Fruit fly (Drosophila melanogaster) whole organism, embryonic: ENCODE data around the gene Naa20A.

Experiments
- Atf3 ChIP-seq: fragments of 200-800 bp; sonication (Bioruptor generic); optimal IDR thresholded peaks from 3 replicates; lab custom pipeline; 2016; ENCODE audit warnings: missing biosample characterization, missing genetic modification characterization
- BtbVII ChIP-seq: fragments of 200-800 bp; sonication (Bioruptor generic); optimal IDR thresholded peaks from 3 replicates; lab custom pipeline; 2017; ENCODE audit warnings: missing biosample characterization, mild to moderate bottlenecking, missing genetic modification characterization
- CG10543 ChIP-seq: fragments of 200-800 bp; sonication (Bioruptor generic); optimal IDR thresholded peaks from 3 replicates; lab custom pipeline; 2017; ENCODE audit warnings: missing biosample characterization, mild to moderate bottlenecking, missing genetic modification characterization, moderate library complexity
- CG11247 ChIP-seq: fragments of 200-800 bp; sonication (Bioruptor generic); IDR thresholded peaks from 2 replicates; pipeline ENCODE4 v1.3.6; 2022; ENCODE audit warnings: missing biosample characterization, missing genetic modification characterization
- CG14050 ChIP-seq: fragments of 200-800 bp; sonication (Bioruptor generic); IDR thresholded peaks from 3 replicates; pipeline ENCODE4 v1.3.6; 2022; ENCODE audit warnings: missing biosample characterization, missing genetic modification characterization
- CG15514 ChIP-seq: fragments of 200-800 bp; sonication (Bioruptor generic); optimal IDR thresholded peaks from 3 replicates; lab custom pipeline; 2017; ENCODE audit warnings: missing biosample characterization, missing genetic modification characterization, mild to moderate bottlenecking, moderate library complexity, missing genetic modification reagents
- CG17361 ChIP-seq: fragments of 200-800 bp; sonication (Bioruptor generic); IDR thresholded peaks from 3 replicates; pipeline ENCODE4 v1.3.6; 2022; ENCODE audit warnings: missing biosample characterization, missing genetic modification characterization
- CG17568 ChIP-seq: fragments of 200-800 bp; sonication (Bioruptor generic); optimal IDR thresholded peaks from 2 replicates; lab custom pipeline; 2018; ENCODE audit warnings: missing biosample characterization, mild to moderate bottlenecking, missing genetic modification characterization, moderate library complexity
- CG2199 ChIP-seq: fragments of 200-800 bp; sonication (Bioruptor generic); IDR thresholded peaks from 3 replicates; pipeline ENCODE4 v1.3.6; 2022; ENCODE audit warnings: missing biosample characterization, missing genetic modification characterization
- CG31224 ChIP-seq: fragments of 200-800 bp; sonication (Bioruptor generic); IDR thresholded peaks from 2 replicates; pipeline ENCODE4 v1.3.6; 2022; ENCODE audit warnings: missing biosample characterization, missing genetic modification characterization
- CG32532 ChIP-seq: fragments of 200-800 bp; sonication (Bioruptor generic); IDR thresholded peaks from 2 replicates; pipeline ENCODE4 v1.3.6; 2022; ENCODE audit warnings: missing biosample characterization, missing genetic modification characterization
- CG4424 ChIP-seq: fragments of 200-800 bp; sonication (Bioruptor generic); optimal IDR thresholded peaks from 3 replicates; lab custom pipeline; 2016; ENCODE audit warnings: missing biosample characterization, missing genetic modification characterization
- CG4617 ChIP-seq: fragments of 200-800 bp; sonication (Bioruptor generic); optimal IDR thresholded peaks from 3 replicates; lab custom pipeline; 2016; ENCODE audit warnings: missing biosample characterization, missing genetic modification characterization, borderline replicate concordance
- CG5180 ChIP-seq: fragments of 200-800 bp; sonication (Bioruptor generic); optimal IDR thresholded peaks from 3 replicates; lab custom pipeline; 2017; ENCODE audit warnings: missing biosample characterization, missing genetic modification characterization, mild to moderate bottlenecking, moderate library complexity, missing genetic modification reagents
- CG6683 ChIP-seq: fragments of 200-800 bp; sonication (Bioruptor generic); optimal IDR thresholded peaks from 2 replicates; lab custom pipeline; 2017; ENCODE audit warnings: missing biosample characterization, mild to moderate bottlenecking, missing genetic modification characterization, missing genetic modification reagents
- CG7357 ChIP-seq: fragments of 200-800 bp; sonication (Bioruptor generic); IDR thresholded peaks from 3 replicates; pipeline ENCODE4 v1.3.6; 2022; ENCODE audit warnings: missing biosample characterization, missing genetic modification characterization
- CG7839 ChIP-seq: fragments of 200-800 bp; sonication (Bioruptor generic); optimal IDR thresholded peaks from 3 replicates; lab custom pipeline; 2018; ENCODE audit warnings: missing biosample characterization, mild to moderate bottlenecking, missing genetic modification characterization, moderate library complexity
- CG9797 ChIP-seq: fragments of 200-800 bp; sonication (Bioruptor generic); optimal IDR thresholded peaks from 3 replicates; lab custom pipeline; 2018; ENCODE audit warnings: missing biosample characterization, mild to moderate bottlenecking, missing genetic modification characterization
- CoRest ChIP-seq: fragments of 200-800 bp; sonication (Bioruptor generic); optimal IDR thresholded peaks from 3 replicates; lab custom pipeline; 2018; ENCODE audit warnings: missing biosample characterization, mild to moderate bottlenecking, missing genetic modification characterization, moderate library complexity
- Dfd ChIP-seq, 2 experiments: fragments of >200 bp; optimal IDR thresholded peaks; 2 replicates each; lab custom pipeline; 2017; ENCODE audit warnings: missing biosample characterization in 2 of 2, missing genetic modification characterization in 2 of 2
- Dll ChIP-seq: fragments of 200-800 bp; sonication (Bioruptor generic); IDR thresholded peaks from 4 replicates; pipeline ENCODE4 v1.3.6; 2022; ENCODE audit warnings: missing biosample characterization, missing genetic modification characterization; ENCODE audit not compliant: partially characterized antibody
- E2f2 ChIP-seq: fragments of 200-800 bp; sonication (Bioruptor generic); IDR thresholded peaks from 2 replicates; pipeline ENCODE4 v1.3.6; 2022; ENCODE audit warnings: missing biosample characterization, missing genetic modification characterization
- HmgZ ChIP-seq: fragments of 200-800 bp; sonication (Bioruptor generic); optimal IDR thresholded peaks from 2 replicates; lab custom pipeline; 2018; ENCODE audit warnings: missing biosample characterization, mild to moderate bottlenecking, missing genetic modification characterization
- Hmr ChIP-seq: fragments of 200-800 bp; sonication (Bioruptor generic); optimal IDR thresholded peaks from 3 replicates; lab custom pipeline; 2017; ENCODE audit warnings: mild to moderate bottlenecking, missing biosample characterization, missing genetic modification reagents, missing genetic modification characterization
- Lpt ChIP-seq: fragments of >200 bp; optimal IDR thresholded peaks from 2 replicates; lab custom pipeline; 2018; ENCODE audit warnings: missing biosample characterization, missing genetic modification characterization
- MESR4 ChIP-seq: fragments of 200-800 bp; sonication (Bioruptor generic); optimal IDR thresholded peaks from 2 replicates; lab custom pipeline; 2018; ENCODE audit warnings: missing biosample characterization, mild to moderate bottlenecking, missing genetic modification characterization, moderate library complexity
- Mes4 ChIP-seq: fragments of 200-800 bp; sonication (Bioruptor generic); optimal IDR thresholded peaks from 2 replicates; lab custom pipeline; 2016; ENCODE audit warnings: missing biosample characterization, missing genetic modification characterization
- NK7.1 ChIP-seq: fragments of 200-800 bp; sonication (Bioruptor generic); optimal IDR thresholded peaks from 3 replicates; lab custom pipeline; 2016; ENCODE audit warnings: missing biosample characterization, missing genetic modification characterization
- Ssrp ChIP-seq: fragments of 200-800 bp; sonication (Bioruptor generic); optimal IDR thresholded peaks from 2 replicates; lab custom pipeline; 2018; ENCODE audit warnings: missing biosample characterization, mild to moderate bottlenecking, missing genetic modification characterization, moderate library complexity
- ato ChIP-seq: fragments of 200-800 bp; sonication (Bioruptor generic); IDR thresholded peaks from 2 replicates; pipeline ENCODE4 v1.3.6; 2022; ENCODE audit warnings: missing biosample characterization, missing genetic modification characterization; ENCODE audit not compliant: partially characterized antibody
- bab2 ChIP-seq: fragments of 200-800 bp; sonication (Bioruptor generic); optimal IDR thresholded peaks from 2 replicates; lab custom pipeline; 2016; ENCODE audit warnings: missing biosample characterization, missing genetic modification characterization
- btn ChIP-seq: fragments of 200-800 bp; sonication (Bioruptor generic); optimal IDR thresholded peaks from 2 replicates; lab custom pipeline; 2016; ENCODE audit warnings: missing biosample characterization, missing genetic modification characterization
- cas ChIP-seq: fragments of 200-800 bp; sonication (Bioruptor generic); IDR thresholded peaks from 2 replicates; pipeline ENCODE4 v1.3.6; 2022; ENCODE audit warnings: missing biosample characterization, missing genetic modification characterization
- croc ChIP-seq: fragments of 200-800 bp; sonication (Bioruptor generic); conservative IDR thresholded peaks from 3 replicates; pipeline ENCODE4 v1.3.6; 2022; ENCODE audit warnings: missing biosample characterization, missing genetic modification characterization
- crp ChIP-seq, 2 experiments: fragments of 200-800 bp; sonication (Bioruptor generic); optimal IDR thresholded peaks; 2 replicates in 1 of 2; 3 replicates in 1 of 2; lab custom pipeline; 2017; ENCODE audit warnings: missing biosample characterization in 2 of 2, missing genetic modification characterization in 2 of 2, mild to moderate bottlenecking in 1 of 2, moderate library complexity in 1 of 2
- ftz-f1 ChIP-seq: fragments of 200-800 bp; sonication (Bioruptor generic); optimal IDR thresholded peaks from 2 replicates; lab custom pipeline; 2016; ENCODE audit warnings: missing biosample characterization, missing genetic modification characterization
- jigr1 ChIP-seq: fragments of 200-800 bp; sonication (Bioruptor generic); IDR thresholded peaks from 3 replicates; pipeline ENCODE4 v1.3.6; 2022; ENCODE audit warnings: missing biosample characterization, missing genetic modification characterization
- lola ChIP-seq, 3 experiments: fragments of >200 bp in 2 of 3; fragments of 200-800 bp in 1 of 3; sonication (Bioruptor generic) in 1 of 3; optimal IDR thresholded peaks; 2 replicates each; lab custom pipeline; 2017 to 2019; ENCODE audit warnings: missing biosample characterization in 3 of 3, missing genetic modification characterization in 3 of 3, mild to moderate bottlenecking in 1 of 3, moderate library complexity in 1 of 3
- luna ChIP-seq: fragments of 200-800 bp; sonication (Bioruptor generic); optimal IDR thresholded peaks from 2 replicates; lab custom pipeline; 2016; ENCODE audit warnings: missing biosample characterization, missing genetic modification characterization
- nmo ChIP-seq: fragments of 200-800 bp; sonication (Bioruptor generic); optimal IDR thresholded peaks from 2 replicates; lab custom pipeline; 2018; ENCODE audit warnings: missing biosample characterization, mild to moderate bottlenecking, missing genetic modification characterization, moderate library complexity
- p53 ChIP-seq: fragments of 200-800 bp; sonication (Bioruptor generic); optimal IDR thresholded peaks from 2 replicates; lab custom pipeline; 2016; ENCODE audit warnings: missing biosample characterization, missing genetic modification characterization
- pan ChIP-seq, 4 experiments: fragments of >200 bp in 3 of 4; fragments of 200-800 bp in 1 of 4; sonication (Bioruptor generic) in 1 of 4; optimal IDR thresholded peaks in 3 of 4; IDR thresholded peaks in 1 of 4; 2 replicates each; pipeline versions ENCODE4 v1.3.6 to Lab custom; 2017 to 2022; ENCODE audit warnings: missing biosample characterization in 2 of 4, missing genetic modification characterization in 2 of 4, mixed read lengths in 1 of 4
- pzg ChIP-seq: fragments of 200-800 bp; sonication (Bioruptor generic); optimal IDR thresholded peaks from 3 replicates; lab custom pipeline; 2018; ENCODE audit warnings: missing biosample characterization, mild to moderate bottlenecking, missing genetic modification characterization, moderate library complexity
- sima ChIP-seq: fragments of 200-800 bp; sonication (Bioruptor generic); optimal IDR thresholded peaks from 2 replicates; lab custom pipeline; 2016; ENCODE audit warnings: missing biosample characterization, missing genetic modification characterization
- slou ChIP-seq: fragments of 200-800 bp; sonication (Bioruptor generic); optimal IDR thresholded peaks from 3 replicates; lab custom pipeline; 2016; ENCODE audit warnings: missing biosample characterization, missing genetic modification characterization
- sug ChIP-seq: fragments of 200-800 bp; optimal IDR thresholded peaks from 2 replicates; lab custom pipeline; 2019; ENCODE audit warnings: missing biosample characterization, mild to moderate bottlenecking, missing genetic modification characterization, moderate library complexity
- ttk ChIP-seq: fragments of 200-800 bp; sonication (Bioruptor generic); IDR thresholded peaks from 2 replicates; pipeline ENCODE4 v2.1.2; 2022; ENCODE audit warnings: missing biosample characterization, missing genetic modification characterization
- vvl ChIP-seq: fragments of 200-800 bp; sonication (Bioruptor generic); IDR thresholded peaks from 2 replicates; pipeline ENCODE4 v1.3.6; 2022; ENCODE audit warnings: missing biosample characterization, missing genetic modification characterization
- wdn ChIP-seq: fragments of 200-800 bp; sonication (Bioruptor generic); IDR thresholded peaks from 2 replicates; pipeline ENCODE4 v1.3.6; 2022; ENCODE audit warnings: missing biosample characterization, missing genetic modification characterization
- z ChIP-seq: fragments of 200-800 bp; sonication (Bioruptor generic); IDR thresholded peaks from 3 replicates; pipeline ENCODE4 v1.3.6; 2022; ENCODE audit warnings: missing biosample characterization, missing genetic modification characterization

Naa20A gene

DNA sequence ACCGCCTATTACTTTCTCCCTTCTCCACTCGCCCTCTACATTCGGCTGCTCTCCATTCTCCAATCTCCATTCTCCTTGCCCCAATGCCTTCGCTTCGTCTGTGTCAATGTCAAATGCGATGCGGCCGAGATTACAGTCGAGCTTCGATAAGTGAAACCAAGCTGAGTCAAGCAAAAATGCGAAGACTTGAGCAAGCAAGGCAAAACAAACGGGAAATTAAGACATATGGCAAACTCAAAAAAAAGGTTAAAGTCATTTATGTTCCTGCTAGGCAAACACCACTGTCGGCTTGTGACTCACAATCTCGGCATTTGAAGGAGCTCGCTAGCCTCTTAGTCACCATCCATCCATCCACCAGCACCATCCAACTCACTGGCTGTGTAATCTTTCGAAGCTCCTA is 45.5 kb upstream of the Naa20A start (continued):
- peak; percentile 95 for TF ChIP-seq Ssrp (tag; lab: Kevin White, UChicago)
- peak; percentile 97 for TF ChIP-seq Mes4 (GFP tag; lab: Kevin White, UChicago)
- peak; percentile 91 for TF ChIP-seq CG4617 (GFP tag; lab: Kevin White, UChicago)
- peak; percentile 94 for TF ChIP-seq CG4424 (GFP tag; lab: Kevin White, UChicago)
- TF ChIP-seq nmo (GFP tag; lab: Kevin White, UChicago), result peak; percentile 97
- TF ChIP-seq Dfd (GFP tag; optimal IDR thresholded peaks at IDR 0.05; lab: Kevin White, UChicago), result no peak
- peak; percentile 80 for TF ChIP-seq E2f2
- peak; percentile 96 for TF ChIP-seq CG10543 (GFP tag; lab: Kevin White, UChicago)
- peak; percentile 92 for TF ChIP-seq CG14050
- peak; percentile 95 for TF ChIP-seq wdn (GFP tag; lab: Robert Waterston, UW)
- no peak for TF ChIP-seq pan (optimal IDR thresholded peaks at IDR 0.05; lab: Kevin White, UChicago)
- peak in 1 of 2 experiments; percentile 92 for TF ChIP-seq pan (GFP tag; optimal IDR thresholded peaks at IDR 0.05 in 1 of 2, IDR thresholded peaks at IDR 0.05 in 1 of 2)
- peak; percentile 89 for TF ChIP-seq btn (GFP tag; lab: Kevin White, UChicago)
- 0 out of 3 replicates have a peak, but pooled peaks have one; percentile 38 for TF ChIP-seq z (GFP tag; lab: Robert Waterston, UW)
- peak; percentile 81 for TF ChIP-seq CG15514
- TF ChIP-seq CG7357 (GFP tag; lab: Robert Waterston, UW), result peak; percentile 87
- no peak for TF ChIP-seq Dll (GFP tag; lab: Robert Waterston, UW)
- peak; percentile 95 for TF ChIP-seq p53 (GFP tag; lab: Kevin White, UChicago)
- peak; percentile 94 for TF ChIP-seq sug (tag; lab: Kevin White, UChicago)
- peak; percentile 92 for TF ChIP-seq CG17361
- peak; percentile 78 for TF ChIP-seq CG6683 (GFP tag; lab: Kevin White, UChicago)
- TF ChIP-seq croc (GFP tag; lab: Robert Waterston, UW), result peak; percentile 91
- TF ChIP-seq HmgZ (tag; lab: Kevin White, UChicago), result peak; percentile 98
- peak; percentile 96 for TF ChIP-seq Hmr (GFP tag; lab: Kevin White, UChicago)
- TF ChIP-seq CG17568 (GFP tag; lab: Kevin White, UChicago), result no peak
- peak; percentile 92 for TF ChIP-seq luna (GFP tag; lab: Kevin White, UChicago)
- peak; percentile 93 for TF ChIP-seq CG11247
- peak; percentile 64; the same call in 2 of the 3 replicates for TF ChIP-seq jigr1 (GFP tag; lab: Robert Waterston, UW)
- peak; percentile 19 for TF ChIP-seq pzg (GFP tag; lab: Kevin White, UChicago)
- peak; percentile 96 for TF ChIP-seq NK7.1
- TF ChIP-seq CG2199 (GFP tag; lab: Robert Waterston, UW), result peak; percentile 88; the same call in 2 of the 3 replicates
- TF ChIP-seq sima (GFP tag; lab: Kevin White, UChicago), result peak; percentile 75
- TF ChIP-seq CG32532, result peak; percentile 93
- peak; percentile 23 for TF ChIP-seq CG9797 (GFP tag; lab: Kevin White, UChicago)
- TF ChIP-seq Atf3, result peak; percentile 97
- TF ChIP-seq ttk (GFP tag; lab: Robert Waterston, UW), result peak; percentile 91
- peak; percentile 97 for TF ChIP-seq CoRest (tag; lab: Kevin White, UChicago)
- peak; percentile 98 for TF ChIP-seq vvl (GFP tag; lab: Robert Waterston, UW)
- peak; percentile 90 for TF ChIP-seq slou
- TF ChIP-seq crp (GFP tag; optimal IDR thresholded peaks at IDR 0.05; lab: Kevin White, UChicago), result peak in 1 of 2 experiments; percentile 64
- no peak for TF ChIP-seq ato (GFP tag; lab: Robert Waterston, UW)
- TF ChIP-seq MESR4 (GFP tag; lab: Kevin White, UChicago), result peak; percentile 54
- peak; percentile 84 for TF ChIP-seq ftz-f1
- TF ChIP-seq CG5180 (GFP tag; lab: Kevin White, UChicago), result peak; percentile 74
- peak; percentile 79 for TF ChIP-seq CG31224 (GFP tag; lab: Robert Waterston, UW)
- no peak for TF ChIP-seq Lpt
- peak in 1 of 3 experiments; percentile 96 for TF ChIP-seq lola (GFP tag; optimal IDR thresholded peaks at IDR 0.05; lab: Kevin White, UChicago)
- TF ChIP-seq bab2 (GFP tag; lab: Kevin White, UChicago), result peak; percentile 98
- TF ChIP-seq cas (GFP tag; lab: Robert Waterston, UW), result peak; percentile 57
- TF ChIP-seq BtbVII (GFP tag; lab: Kevin White, UChicago), result peak; percentile 84
- peak; percentile 98 for TF ChIP-seq CG7839 (tag; lab: Kevin White, UChicago)
